Worm (Caenorhabditis elegans) whole organism, late embryonic: ENCODE results near the gene F58G1.8.

Experiments
- C08G9.2 ChIP-seq: sonication (generic microtip); optimal IDR thresholded peaks from 2 replicates; lab custom pipeline; 2016; ENCODE audit warnings: mild to moderate bottlenecking, missing genetic modification characterization, moderate library complexity, missing compliant biosample characterization
- F13H6.1 ChIP-seq: sonication (generic microtip); optimal IDR thresholded peaks from 2 replicates; lab custom pipeline; 2016; ENCODE audit warnings: missing genetic modification characterization, missing compliant biosample characterization
- K02D7.2 ChIP-seq: sonication (generic microtip); optimal IDR thresholded peaks from 2 replicates; lab custom pipeline; 2017; ENCODE audit warnings: mild to moderate bottlenecking, missing genetic modification characterization, missing compliant biosample characterization
- K09A11.1 ChIP-seq: sonication (generic microtip); optimal IDR thresholded peaks from 2 replicates; lab custom pipeline; 2017; ENCODE audit warnings: antibody characterized with exemption, mild to moderate bottlenecking, missing genetic modification characterization, missing compliant biosample characterization; ENCODE audit not compliant: insufficient read depth
- Y22D7AL.16 ChIP-seq: sonication (generic microtip); optimal IDR thresholded peaks from 2 replicates; lab custom pipeline; 2016; ENCODE audit warnings: missing genetic modification characterization, missing compliant biosample characterization
- ahr-1 ChIP-seq: sonication (generic microtip); optimal IDR thresholded peaks from 2 replicates; lab custom pipeline; 2016; ENCODE audit warnings: missing genetic modification characterization, missing compliant biosample characterization
- ama-1 ChIP-seq: fragments of 150-350 bp; optimal IDR thresholded peaks from 2 replicates; lab custom pipeline; 2014
- ceh-18 ChIP-seq: sonication (generic microtip); optimal IDR thresholded peaks from 2 replicates; lab custom pipeline; 2016; ENCODE audit warnings: missing genetic modification characterization, missing compliant biosample characterization
- ceh-2 ChIP-seq: sonication (generic microtip); optimal IDR thresholded peaks from 2 replicates; lab custom pipeline; 2016; ENCODE audit warnings: missing genotype, missing genetic modification characterization, missing compliant biosample characterization
- ceh-31 ChIP-seq: sonication (generic microtip); optimal IDR thresholded peaks from 2 replicates; lab custom pipeline; 2016; ENCODE audit warnings: missing genetic modification characterization, missing compliant biosample characterization
- ceh-34 ChIP-seq: sonication (generic microtip); optimal IDR thresholded peaks from 2 replicates; lab custom pipeline; 2016; ENCODE audit warnings: mild to moderate bottlenecking, missing genetic modification characterization, missing compliant biosample characterization
- ceh-45 ChIP-seq: fragments of 200-800 bp; sonication (Bioruptor generic); IDR thresholded peaks from 2 replicates; pipeline ENCODE4 v1.3.6; 2022; ENCODE audit warnings: missing genetic modification reagents, missing genetic modification characterization, missing compliant biosample characterization
- ceh-48 ChIP-seq: sonication (generic microtip); optimal IDR thresholded peaks from 2 replicates; lab custom pipeline; 2016; ENCODE audit warnings: missing genetic modification characterization, inconsistent platforms, missing compliant biosample characterization
- ceh-9 ChIP-seq: sonication (generic microtip); optimal IDR thresholded peaks from 2 replicates; lab custom pipeline; 2016; ENCODE audit warnings: mild to moderate bottlenecking, missing genetic modification characterization, inconsistent platforms, missing compliant biosample characterization
- dve-1 ChIP-seq: sonication (generic microtip); optimal IDR thresholded peaks from 2 replicates; lab custom pipeline; 2017; ENCODE audit warnings: antibody characterized with exemption, mild to moderate bottlenecking, missing genetic modification characterization, missing compliant biosample characterization
- elt-2 ChIP-seq: sonication (generic microtip); optimal IDR thresholded peaks from 2 replicates; lab custom pipeline; 2016; ENCODE audit warnings: missing genetic modification reagents, missing genetic modification characterization, missing compliant biosample characterization
- eyg-1 ChIP-seq: sonication (generic microtip); optimal IDR thresholded peaks from 2 replicates; lab custom pipeline; 2016; ENCODE audit warnings: missing genotype, missing genetic modification characterization, missing compliant biosample characterization
- fax-1 ChIP-seq: sonication (generic microtip); optimal IDR thresholded peaks from 2 replicates; lab custom pipeline; 2016; ENCODE audit warnings: missing genotype, missing genetic modification characterization, missing compliant biosample characterization
- fkh-10 ChIP-seq: fragments of 150-350 bp; optimal IDR thresholded peaks from 2 replicates; lab custom pipeline; 2014; ENCODE audit warnings: missing biosample characterization, missing genetic modification reagents, missing genetic modification characterization
- hlh-13 ChIP-seq: fragments of 200-800 bp; sonication (Bioruptor generic); optimal IDR thresholded peaks from 2 replicates; lab custom pipeline; 2018; ENCODE audit warnings: mild to moderate bottlenecking, missing genetic modification characterization, missing compliant biosample characterization
- hlh-15 ChIP-seq: sonication (generic microtip); optimal IDR thresholded peaks from 2 replicates; lab custom pipeline; 2016; ENCODE audit warnings: missing genetic modification characterization, missing compliant biosample characterization
- hlh-30 ChIP-seq: sonication (generic microtip); optimal IDR thresholded peaks from 2 replicates; lab custom pipeline; 2017; ENCODE audit warnings: antibody characterized with exemption, missing genetic modification characterization, missing compliant biosample characterization; ENCODE audit not compliant: insufficient read depth
- hlh-8 ChIP-seq: sonication (generic microtip); optimal IDR thresholded peaks from 2 replicates; lab custom pipeline; 2016; ENCODE audit warnings: missing genotype, missing genetic modification characterization, missing compliant biosample characterization
- lim-6 ChIP-seq: sonication (generic microtip); optimal IDR thresholded peaks from 2 replicates; lab custom pipeline; 2016; ENCODE audit warnings: missing genetic modification characterization, missing compliant biosample characterization
- madf-2 ChIP-seq: sonication (generic microtip); optimal IDR thresholded peaks from 2 replicates; lab custom pipeline; 2017; ENCODE audit warnings: missing genetic modification characterization, missing compliant biosample characterization
- mec-3 ChIP-seq: sonication (generic microtip); optimal IDR thresholded peaks from 2 replicates; lab custom pipeline; 2016; ENCODE audit warnings: borderline replicate concordance, missing genetic modification characterization, missing compliant biosample characterization
- nfya-1 ChIP-seq: sonication (generic microtip); optimal IDR thresholded peaks from 2 replicates; lab custom pipeline; 2017; ENCODE audit warnings: missing genetic modification characterization, mild to moderate bottlenecking, missing compliant biosample characterization, antibody characterized with exemption, moderate library complexity
- nhr-11 ChIP-seq: fragments of 150-350 bp; optimal IDR thresholded peaks from 2 replicates; lab custom pipeline; 2014; ENCODE audit warnings: missing biosample characterization, missing genetic modification characterization
- nhr-232 ChIP-seq: sonication (generic microtip); optimal IDR thresholded peaks from 2 replicates; lab custom pipeline; 2016; ENCODE audit warnings: missing genetic modification characterization, missing compliant biosample characterization
- npax-4 ChIP-seq: sonication (generic microtip); optimal IDR thresholded peaks from 2 replicates; lab custom pipeline; 2016; ENCODE audit warnings: missing genetic modification characterization, missing compliant biosample characterization
- odd-2 ChIP-seq: sonication (generic microtip); optimal IDR thresholded peaks from 2 replicates; lab custom pipeline; 2017; ENCODE audit warnings: antibody characterized with exemption, mild to moderate bottlenecking, missing genetic modification characterization, missing compliant biosample characterization
- pag-3 ChIP-seq: sonication (generic microtip); optimal IDR thresholded peaks from 2 replicates; lab custom pipeline; 2016; ENCODE audit warnings: missing compliant biosample characterization, missing genetic modification characterization, borderline replicate concordance
- pax-1 ChIP-seq: fragments of 150-350 bp; optimal IDR thresholded peaks from 2 replicates; lab custom pipeline; 2014; ENCODE audit warnings: missing biosample characterization, missing genetic modification characterization
- pros-1 ChIP-seq: fragments of 150-350 bp; optimal IDR thresholded peaks from 2 replicates; lab custom pipeline; 2014; ENCODE audit warnings: missing biosample characterization, missing genetic modification reagents, missing genetic modification characterization
- ref-2 ChIP-seq: sonication (generic microtip); optimal IDR thresholded peaks from 2 replicates; lab custom pipeline; 2016; ENCODE audit warnings: missing genetic modification characterization, missing compliant biosample characterization
- sox-4 ChIP-seq: sonication (generic microtip); optimal IDR thresholded peaks from 2 replicates; lab custom pipeline; 2017; ENCODE audit warnings: mild to moderate bottlenecking, missing genetic modification characterization, inconsistent platforms, missing compliant biosample characterization
- syd-9 ChIP-seq: sonication (generic microtip); optimal IDR thresholded peaks from 2 replicates; lab custom pipeline; 2016; ENCODE audit warnings: mild to moderate bottlenecking, missing genetic modification characterization, moderate library complexity, missing compliant biosample characterization
- tbx-7 ChIP-seq: sonication (generic microtip); optimal IDR thresholded peaks from 2 replicates; lab custom pipeline; 2016; ENCODE audit warnings: missing genotype, missing genetic modification characterization, missing compliant biosample characterization
- ttx-3 ChIP-seq: sonication (generic microtip); optimal IDR thresholded peaks from 2 replicates; lab custom pipeline; 2016; ENCODE audit warnings: missing genetic modification reagents, missing genetic modification characterization, missing compliant biosample characterization
- unc-55 ChIP-seq: sonication (generic microtip); optimal IDR thresholded peaks from 2 replicates; lab custom pipeline; 2017; ENCODE audit warnings: missing biosample characterization, missing genetic modification reagents, missing genetic modification characterization
- unc-86 ChIP-seq: sonication (generic microtip); optimal IDR thresholded peaks from 2 replicates; lab custom pipeline; 2016; ENCODE audit warnings: missing genetic modification characterization, missing compliant biosample characterization

Gene F58G1.8

ce11 chrII:12921478-12921877, 4.0 kb downstream of the F58G1.8 start:
- no peak for TF ChIP-seq dve-1 (tag; lab: Kevin White, UChicago)
- TF ChIP-seq nhr-11 = no peak
- no peak for TF ChIP-seq Y22D7AL.16 (tag; lab: Kevin White, UChicago)
- no peak for TF ChIP-seq ref-2
- no peak for TF ChIP-seq hlh-13 (GFP tag; lab: Kevin White, UChicago)
- TF ChIP-seq odd-2 (tag; lab: Kevin White, UChicago) = no peak
- TF ChIP-seq eyg-1 (tag; lab: Kevin White, UChicago) = no peak
- no peak for TF ChIP-seq ceh-34 (tag; lab: Kevin White, UChicago)
- no peak for TF ChIP-seq elt-2 (tag; lab: Kevin White, UChicago)
- no peak for TF ChIP-seq ceh-48
- TF ChIP-seq fkh-10 (GFP tag; lab: Kevin White, UChicago) = no peak
- no peak for TF ChIP-seq ceh-18 (tag; lab: Kevin White, UChicago)
- no peak for TF ChIP-seq fax-1 (tag; lab: Kevin White, UChicago)
- no peak for TF ChIP-seq ahr-1
- no peak for TF ChIP-seq hlh-8 (tag; lab: Kevin White, UChicago)
- TF ChIP-seq syd-9 (tag; lab: Kevin White, UChicago) = no peak
- no peak for TF ChIP-seq C08G9.2 (tag; lab: Kevin White, UChicago)
- no peak for TF ChIP-seq ceh-9 (tag; lab: Kevin White, UChicago)

- no peak for TF ChIP-seq ceh-34 (tag; lab: Kevin White, UChicago)
- no peak for TF ChIP-seq lim-6 (tag; lab: Kevin White, UChicago)
- no peak for TF ChIP-seq npax-4 (tag; lab: Kevin White, UChicago)
- no peak for TF ChIP-seq hlh-13 (GFP tag; lab: Kevin White, UChicago)
- TF ChIP-seq sox-4 (tag; lab: Kevin White, UChicago) = no peak
- TF ChIP-seq unc-55 (GFP tag; lab: Kevin White, UChicago) = no peak
- TF ChIP-seq F13H6.1 (tag; lab: Kevin White, UChicago) = no peak
- TF ChIP-seq madf-2 (tag; lab: Kevin White, UChicago) = no peak
- TF ChIP-seq ceh-45 = no peak
- TF ChIP-seq eyg-1 (tag; lab: Kevin White, UChicago) = no peak
- no peak for TF ChIP-seq ama-1 (lab: Kevin White, UChicago)
- TF ChIP-seq ceh-2 (tag; lab: Kevin White, UChicago) = no peak
Measured at ce11 chrII:12918960-12919553, 6.4 kb downstream of the F58G1.8 start, which contains the start of the genes F58G1.2 and wago-4. TSS of gene F58G1.2 (minus strand) at chrII:12919010. TSS of gene wago-4 (plus strand) at chrII:12919551.

ce11 chrII:12914514-12915075, 10.9 kb downstream of the F58G1.8 start, which contains the start of gene F35C5.12:
TSS of gene F35C5.12 (minus strand) at chrII:12914564.
- TF ChIP-seq nhr-232 (tag; lab: Kevin White, UChicago) = no peak
- no peak for TF ChIP-seq unc-86
- TF ChIP-seq madf-2 (tag; lab: Kevin White, UChicago) = no peak
- TF ChIP-seq pax-1 (tag; lab: Kevin White, UChicago) = no peak
- peak; percentile 34 for TF ChIP-seq ceh-31
- peak; percentile 2 for TF ChIP-seq tbx-7 (tag; lab: Kevin White, UChicago)
- TF ChIP-seq pros-1 (tag; lab: Kevin White, UChicago) = no peak
- no peak for TF ChIP-seq K09A11.1 (tag; lab: Kevin White, UChicago)
- peak; percentile 44 for TF ChIP-seq C08G9.2 (tag; lab: Kevin White, UChicago)
- no peak for TF ChIP-seq lim-6 (tag; lab: Kevin White, UChicago)

- no peak for TF ChIP-seq ttx-3 (tag; lab: Kevin White, UChicago)
- no peak for TF ChIP-seq nfya-1 (tag; lab: Kevin White, UChicago)
- TF ChIP-seq pag-3 (tag; lab: Kevin White, UChicago) = no peak
- no peak for TF ChIP-seq mec-3 (tag; lab: Kevin White, UChicago)
- TF ChIP-seq hlh-30 (tag; lab: Kevin White, UChicago) = no peak
- no peak for TF ChIP-seq hlh-15 (tag; lab: Kevin White, UChicago)
- TF ChIP-seq fax-1 (tag; lab: Kevin White, UChicago) = no peak
- no peak for TF ChIP-seq K02D7.2
Measured at ce11 chrII:12908779-12909178, 16.7 kb downstream of the F58G1.8 start, which contains the start of gene ddn-2. TSS of gene ddn-2 (plus strand) at chrII:12909079.
